Worm (Caenorhabditis elegans) whole organism, late embryonic: ENCODE data around the gene epn-1.

ENCODE experiments used
- C08G9.2 ChIP-seq: sonication (generic microtip); optimal IDR thresholded peaks from 2 replicates; lab custom pipeline; 2016; ENCODE audit warnings: mild to moderate bottlenecking, missing genetic modification characterization, moderate library complexity, missing compliant biosample characterization
- C38D4.7 ChIP-seq: fragments of 200-800 bp; sonication (Bioruptor generic); optimal IDR thresholded peaks from 2 replicates; lab custom pipeline; 2018; ENCODE audit warnings: mild to moderate bottlenecking, missing genetic modification characterization, moderate library complexity, missing compliant biosample characterization
- F13H6.1 ChIP-seq: sonication (generic microtip); optimal IDR thresholded peaks from 2 replicates; lab custom pipeline; 2016; ENCODE audit warnings: missing genetic modification characterization, missing compliant biosample characterization
- K02D7.2 ChIP-seq: sonication (generic microtip); optimal IDR thresholded peaks from 2 replicates; lab custom pipeline; 2017; ENCODE audit warnings: mild to moderate bottlenecking, missing genetic modification characterization, missing compliant biosample characterization
- K09A11.1 ChIP-seq: sonication (generic microtip); optimal IDR thresholded peaks from 2 replicates; lab custom pipeline; 2017; ENCODE audit warnings: antibody characterized with exemption, mild to moderate bottlenecking, missing genetic modification characterization, missing compliant biosample characterization; ENCODE audit not compliant: insufficient read depth
- ahr-1 ChIP-seq: sonication (generic microtip); optimal IDR thresholded peaks from 2 replicates; lab custom pipeline; 2016; ENCODE audit warnings: missing genetic modification characterization, missing compliant biosample characterization
- ama-1 ChIP-seq: fragments of 150-350 bp; optimal IDR thresholded peaks from 2 replicates; lab custom pipeline; 2014
- ceh-14 ChIP-seq: sonication (generic microtip); optimal IDR thresholded peaks from 2 replicates; lab custom pipeline; 2016; ENCODE audit warnings: missing genotype, missing genetic modification characterization, missing compliant biosample characterization
- ceh-19 ChIP-seq: fragments of 200-800 bp; sonication (Bioruptor generic); optimal IDR thresholded peaks from 2 replicates; lab custom pipeline; 2018; ENCODE audit warnings: mild to moderate bottlenecking, missing genetic modification characterization, missing compliant biosample characterization
- ceh-22 ChIP-seq: sonication (generic microtip); optimal IDR thresholded peaks from 2 replicates; lab custom pipeline; 2017; ENCODE audit warnings: missing biosample characterization, missing genetic modification characterization
- ceh-24 ChIP-seq: sonication (generic microtip); optimal IDR thresholded peaks from 2 replicates; lab custom pipeline; 2016; ENCODE audit warnings: mild to moderate bottlenecking, missing genetic modification characterization, missing compliant biosample characterization
- ceh-30 ChIP-seq: fragments of 150-350 bp; optimal IDR thresholded peaks from 2 replicates; lab custom pipeline; 2014; ENCODE audit warnings: missing biosample characterization, missing genetic modification characterization
- ceh-31 ChIP-seq: sonication (generic microtip); optimal IDR thresholded peaks from 2 replicates; lab custom pipeline; 2016; ENCODE audit warnings: missing genetic modification characterization, missing compliant biosample characterization
- ceh-34 ChIP-seq: sonication (generic microtip); optimal IDR thresholded peaks from 2 replicates; lab custom pipeline; 2016; ENCODE audit warnings: mild to moderate bottlenecking, missing genetic modification characterization, missing compliant biosample characterization
- ceh-45 ChIP-seq: fragments of 200-800 bp; sonication (Bioruptor generic); IDR thresholded peaks from 2 replicates; pipeline ENCODE4 v1.3.6; 2022; ENCODE audit warnings: missing genetic modification reagents, missing genetic modification characterization, missing compliant biosample characterization
- ceh-48 ChIP-seq: sonication (generic microtip); optimal IDR thresholded peaks from 2 replicates; lab custom pipeline; 2016; ENCODE audit warnings: missing genetic modification characterization, inconsistent platforms, missing compliant biosample characterization
- ceh-6 ChIP-seq: fragments of 200-800 bp; sonication (Bioruptor generic); optimal IDR thresholded peaks from 2 replicates; lab custom pipeline; 2018; ENCODE audit warnings: mild to moderate bottlenecking, missing genetic modification characterization, missing compliant biosample characterization
- elt-4 ChIP-seq: sonication (generic microtip); optimal IDR thresholded peaks from 2 replicates; lab custom pipeline; 2016; ENCODE audit warnings: missing genetic modification characterization, missing compliant biosample characterization
- ets-4 ChIP-seq: sonication (generic microtip); optimal IDR thresholded peaks from 2 replicates; lab custom pipeline; 2016; ENCODE audit warnings: missing genetic modification characterization, missing compliant biosample characterization
- eyg-1 ChIP-seq: sonication (generic microtip); optimal IDR thresholded peaks from 2 replicates; lab custom pipeline; 2016; ENCODE audit warnings: missing genotype, missing genetic modification characterization, missing compliant biosample characterization
- fax-1 ChIP-seq: sonication (generic microtip); optimal IDR thresholded peaks from 2 replicates; lab custom pipeline; 2016; ENCODE audit warnings: missing genotype, missing genetic modification characterization, missing compliant biosample characterization
- fkh-6 ChIP-seq: sonication (generic microtip); optimal IDR thresholded peaks from 2 replicates; lab custom pipeline; 2016; ENCODE audit warnings: missing genetic modification characterization, missing compliant biosample characterization
- hlh-13 ChIP-seq: fragments of 200-800 bp; sonication (Bioruptor generic); optimal IDR thresholded peaks from 2 replicates; lab custom pipeline; 2018; ENCODE audit warnings: mild to moderate bottlenecking, missing genetic modification characterization, missing compliant biosample characterization
- hlh-15 ChIP-seq: sonication (generic microtip); optimal IDR thresholded peaks from 2 replicates; lab custom pipeline; 2016; ENCODE audit warnings: missing genetic modification characterization, missing compliant biosample characterization
- hlh-6 ChIP-seq: sonication (generic microtip); optimal IDR thresholded peaks from 2 replicates; lab custom pipeline; 2016; ENCODE audit warnings: missing genotype, missing genetic modification characterization, missing compliant biosample characterization
- hlh-8 ChIP-seq: sonication (generic microtip); optimal IDR thresholded peaks from 2 replicates; lab custom pipeline; 2016; ENCODE audit warnings: missing genotype, missing genetic modification characterization, missing compliant biosample characterization
- lin-11 ChIP-seq: fragments of 200-800 bp; sonication (Bioruptor generic); optimal IDR thresholded peaks from 2 replicates; lab custom pipeline; 2018; ENCODE audit warnings: mild to moderate bottlenecking, missing genetic modification characterization, missing compliant biosample characterization
- mec-3 ChIP-seq: sonication (generic microtip); optimal IDR thresholded peaks from 2 replicates; lab custom pipeline; 2016; ENCODE audit warnings: borderline replicate concordance, missing genetic modification characterization, missing compliant biosample characterization
- nfya-1 ChIP-seq: sonication (generic microtip); optimal IDR thresholded peaks from 2 replicates; lab custom pipeline; 2017; ENCODE audit warnings: missing genetic modification characterization, mild to moderate bottlenecking, missing compliant biosample characterization, antibody characterized with exemption, moderate library complexity
- nhr-11 ChIP-seq: fragments of 150-350 bp; optimal IDR thresholded peaks from 2 replicates; lab custom pipeline; 2014; ENCODE audit warnings: missing biosample characterization, missing genetic modification characterization
- pag-3 ChIP-seq: sonication (generic microtip); optimal IDR thresholded peaks from 2 replicates; lab custom pipeline; 2016; ENCODE audit warnings: missing compliant biosample characterization, missing genetic modification characterization, borderline replicate concordance
- pha-4 ChIP-seq: fragments of 150-350 bp; optimal IDR thresholded peaks from 2 replicates; lab custom pipeline; 2018; ENCODE audit warnings: missing biosample characterization, missing genetic modification reagents, missing genetic modification characterization
- pqm-1 ChIP-seq: sonication (generic microtip); optimal IDR thresholded peaks from 2 replicates; lab custom pipeline; 2016; ENCODE audit warnings: missing genetic modification characterization, missing compliant biosample characterization
- pros-1 ChIP-seq: fragments of 150-350 bp; optimal IDR thresholded peaks from 2 replicates; lab custom pipeline; 2014; ENCODE audit warnings: missing biosample characterization, missing genetic modification reagents, missing genetic modification characterization
- ref-2 ChIP-seq: sonication (generic microtip); optimal IDR thresholded peaks from 2 replicates; lab custom pipeline; 2016; ENCODE audit warnings: missing genetic modification characterization, missing compliant biosample characterization
- syd-9 ChIP-seq: sonication (generic microtip); optimal IDR thresholded peaks from 2 replicates; lab custom pipeline; 2016; ENCODE audit warnings: mild to moderate bottlenecking, missing genetic modification characterization, moderate library complexity, missing compliant biosample characterization
- tbx-2 ChIP-seq: sonication (generic microtip); optimal IDR thresholded peaks from 2 replicates; lab custom pipeline; 2016; ENCODE audit warnings: missing genetic modification characterization, missing compliant biosample characterization
- ttx-3 ChIP-seq: sonication (generic microtip); optimal IDR thresholded peaks from 2 replicates; lab custom pipeline; 2016; ENCODE audit warnings: missing genetic modification reagents, missing genetic modification characterization, missing compliant biosample characterization
- unc-3 ChIP-seq, 2 experiments: fragments of 200-800 bp in 1 of 2; sonication (Bioruptor generic) in 1 of 2; sonication (generic microtip) in 1 of 2; conservative IDR thresholded peaks in 1 of 2; optimal IDR thresholded peaks in 1 of 2; 2 replicates each; pipeline versions ENCODE4 v1.3.6 to Lab custom; 2016 to 2022; ENCODE audit warnings: missing compliant biosample characterization in 2 of 2, missing genetic modification characterization in 2 of 2, missing genetic modification reagents in 1 of 2
- unc-55 ChIP-seq: sonication (generic microtip); optimal IDR thresholded peaks from 2 replicates; lab custom pipeline; 2017; ENCODE audit warnings: missing biosample characterization, missing genetic modification reagents, missing genetic modification characterization
- zip-5 ChIP-seq: sonication (generic microtip); optimal IDR thresholded peaks from 2 replicates; lab custom pipeline; 2016; ENCODE audit warnings: missing genetic modification characterization, missing compliant biosample characterization
- ztf-16 ChIP-seq: sonication (generic microtip); optimal IDR thresholded peaks from 2 replicates; lab custom pipeline; 2017; ENCODE audit warnings: missing genetic modification characterization, missing compliant biosample characterization

epn-1 gene

ce11 chrX:14853712-14854217 lies 35.5 kb upstream of the epn-1 start, which contains the start of the genes C27C12.1 and C27C12.4 (continued):
- TF ChIP-seq unc-55 (GFP tag; lab: Kevin White, UChicago) (peak; percentile 53), fax-1 (peak; percentile 38), C38D4.7 (GFP tag; lab: Kevin White, UChicago) (no peak), hlh-13 (GFP tag; lab: Kevin White, UChicago) (no peak), zip-5 (tag; lab: Kevin White, UChicago) (peak; percentile 39), ceh-45 (GFP tag; lab: Robert Waterston, UW) (no peak), ceh-30 (tag; lab: Kevin White, UChicago) (peak; percentile 33), pag-3 (no peak), fkh-6 (tag; lab: Kevin White, UChicago) (peak; percentile 63), tbx-2 (tag; lab: Kevin White, UChicago) (peak; percentile 88), ceh-24 (tag; lab: Kevin White, UChicago) (no peak), pros-1 (peak; percentile 64), lin-11 (tag; lab: Kevin White, UChicago) (no peak), ama-1 (lab: Kevin White, UChicago) (no peak), ceh-31 (peak; percentile 89), pqm-1 (tag; lab: Kevin White, UChicago) (no peak), hlh-15 (tag; lab: Kevin White, UChicago) (no peak), syd-9 (peak; percentile 30), nhr-11 (tag; lab: Kevin White, UChicago) (no peak), F13H6.1 (tag; lab: Kevin White, UChicago) (peak; percentile 55), K02D7.2 (tag; lab: Kevin White, UChicago) (no peak), C08G9.2 (tag; lab: Kevin White, UChicago) (peak; percentile 75), ztf-16 (tag; lab: Kevin White, UChicago) (no peak), ttx-3 (tag; lab: Kevin White, UChicago) (no peak), ahr-1 (tag; lab: Kevin White, UChicago) (peak; percentile 39), ceh-19 (no peak), ceh-48 (tag; lab: Kevin White, UChicago) (no peak), unc-3 (GFP tag; conservative IDR thresholded peaks at IDR 0.05; lab: Robert Waterston, UW) (no peak), unc-3 (tag; optimal IDR thresholded peaks at IDR 0.05; lab: Kevin White, UChicago) (no peak), eyg-1 (tag; lab: Kevin White, UChicago) (no peak), elt-4 (tag; lab: Kevin White, UChicago) (no peak), nfya-1 (peak; percentile 66), K09A11.1 (tag; lab: Kevin White, UChicago) (no peak), hlh-6 (tag; lab: Kevin White, UChicago) (peak; percentile 47), ref-2 (tag; lab: Kevin White, UChicago) (peak; percentile 82), ceh-6 (GFP tag; lab: Kevin White, UChicago) (no peak), ceh-22 (no peak), ets-4 (tag; lab: Kevin White, UChicago) (peak; percentile 81), ceh-14 (peak; percentile 42), hlh-8 (peak; percentile 40)
- TF ChIP-seq, all 69 proteins: peak for 29

ce11 chrX:14851904-14852303 lies 33.6 kb upstream of the epn-1 start:
- TF ChIP-seq ceh-45 (GFP tag; lab: Robert Waterston, UW): no peak
- no peak for TF ChIP-seq pha-4 (tag; lab: Kevin White, UChicago)
- TF ChIP-seq elt-4 (tag; lab: Kevin White, UChicago): no peak
- no peak for TF ChIP-seq ref-2 (tag; lab: Kevin White, UChicago)
- TF ChIP-seq ets-4 (tag; lab: Kevin White, UChicago): no peak
- no peak for TF ChIP-seq ama-1 (lab: Kevin White, UChicago)
- no peak for TF ChIP-seq ceh-34 (tag; lab: Kevin White, UChicago)
- no peak for TF ChIP-seq ceh-48 (tag; lab: Kevin White, UChicago)
- TF ChIP-seq mec-3 (tag; lab: Kevin White, UChicago): no peak
- TF ChIP-seq ahr-1 (tag; lab: Kevin White, UChicago): no peak
